Worm (Caenorhabditis elegans): ENCODE results near the gene srg-55.

DNA sequence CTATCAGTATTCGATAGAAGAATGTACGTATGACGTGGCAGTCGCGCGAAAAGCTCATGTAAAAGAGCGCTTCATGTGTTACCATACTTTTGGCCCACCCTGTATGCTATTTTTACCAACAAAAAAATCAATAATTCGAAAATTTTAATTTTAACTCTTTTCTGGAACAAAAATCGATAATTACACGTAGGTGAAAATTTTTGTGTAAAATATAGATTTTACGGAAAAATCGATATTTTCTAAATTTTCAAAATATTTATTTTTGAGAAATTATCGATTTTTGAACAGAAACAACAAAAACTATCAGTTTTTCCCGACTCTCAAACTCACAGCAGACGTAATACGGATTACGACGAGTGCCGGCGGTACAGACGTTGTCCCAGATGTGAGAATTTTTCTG is 17.0 kb upstream of the srg-55 start:
- TF ChIP-seq ama-1 (optimal IDR thresholded peaks at IDR 0.05) (no peak), hmg-4 (GFP tag; optimal IDR thresholded peaks at IDR 0.05) (no peak), B0310.2 (tag; optimal IDR thresholded peaks at IDR 0.05) (no peak), tbx-11 (GFP tag; IDR thresholded peaks at IDR 0.05) (no peak), hmbx-1 (tag; optimal IDR thresholded peaks at IDR 0.05) (no peak), F13C5.2 (tag; optimal IDR thresholded peaks at IDR 0.05) (no peak), scrt-1 (GFP tag; IDR thresholded peaks at IDR 0.05) (no peak), ceh-36 (tag; optimal IDR thresholded peaks at IDR 0.05) (no peak), flt-1 (GFP tag; IDR thresholded peaks at IDR 0.05) (no peak), pes-1 (GFP tag; IDR thresholded peaks at IDR 0.05) (no peak), sea-1 (GFP tag; conservative IDR thresholded peaks at IDR 0.05) (no peak), tbx-37 (GFP tag; conservative IDR thresholded peaks at IDR 0.05) (no peak)

Measured in whole organism, early embryonic.